Fruit fly (Drosophila melanogaster) ovary, adult (tissue): ENCODE results near the gene AIMP2.

Experiments
- CG17801 ChIP-seq: fragments of 200-800 bp; optimal IDR thresholded peaks from 2 replicates; lab custom pipeline; 2019; ENCODE audit warnings: missing biosample characterization, mild to moderate bottlenecking, missing genetic modification characterization, moderate library complexity; ENCODE audit not compliant: partially characterized antibody

The AIMP2 gene

DNA sequence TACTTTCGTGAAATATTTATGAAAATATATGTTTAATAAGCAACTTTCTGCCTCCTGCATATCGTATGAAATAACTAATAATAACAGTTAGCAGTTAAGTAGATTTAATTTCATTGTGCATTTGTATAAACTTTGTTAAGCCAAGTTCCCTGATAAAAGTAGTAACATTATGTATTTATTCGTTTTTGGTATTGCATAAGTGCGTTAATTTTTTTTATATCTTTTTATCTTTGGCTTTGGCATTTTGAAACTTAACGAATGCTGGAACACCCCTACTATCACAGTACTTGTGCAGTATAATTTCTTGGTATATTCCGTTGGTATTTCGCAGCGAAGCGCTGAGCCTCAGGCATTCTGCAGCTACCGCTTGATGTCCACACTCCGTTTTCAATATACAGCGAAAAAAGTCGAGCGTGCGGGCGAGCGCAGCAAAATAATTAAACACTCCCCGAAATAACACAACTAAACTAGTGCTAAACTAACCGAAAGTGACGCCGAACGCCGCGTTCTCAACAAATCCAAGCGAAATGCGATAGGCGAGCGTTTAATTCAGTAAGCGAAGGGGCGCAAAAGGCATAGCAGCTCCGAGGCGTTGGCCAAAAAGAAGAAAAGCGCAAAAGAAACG, 5.2 kb downstream of the AIMP2 start, which contains the start of gene RhoGAP71E:
TSS of gene RhoGAP71E (plus strand) at position 347 of the 625 bp plus-strand sequence.
- peak; percentile 69 for TF ChIP-seq CG17801 (GFP tag; lab: Kevin White, UChicago)

DNA sequence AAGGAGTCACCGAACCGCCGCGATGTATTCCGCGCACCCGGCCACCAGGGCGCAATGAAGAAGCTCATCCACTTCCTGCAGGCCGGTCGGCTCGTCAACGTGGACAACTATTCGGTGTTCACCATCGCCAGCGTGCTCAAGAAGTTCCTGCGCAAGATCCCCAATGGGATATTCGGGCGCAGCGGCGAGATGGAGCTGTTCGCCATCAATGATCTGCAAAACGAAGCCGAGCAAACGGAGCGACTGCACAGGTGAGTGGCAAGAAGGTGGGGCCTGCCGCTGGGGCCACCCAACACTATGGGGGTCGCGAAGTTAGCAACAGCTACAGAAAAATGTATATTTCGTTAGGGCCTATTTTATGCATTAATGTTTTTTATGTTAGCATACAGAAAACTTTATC, 6.3 kb downstream of the AIMP2 start:
- no peak for TF ChIP-seq CG17801 (GFP tag; lab: Kevin White, UChicago)

DNA sequence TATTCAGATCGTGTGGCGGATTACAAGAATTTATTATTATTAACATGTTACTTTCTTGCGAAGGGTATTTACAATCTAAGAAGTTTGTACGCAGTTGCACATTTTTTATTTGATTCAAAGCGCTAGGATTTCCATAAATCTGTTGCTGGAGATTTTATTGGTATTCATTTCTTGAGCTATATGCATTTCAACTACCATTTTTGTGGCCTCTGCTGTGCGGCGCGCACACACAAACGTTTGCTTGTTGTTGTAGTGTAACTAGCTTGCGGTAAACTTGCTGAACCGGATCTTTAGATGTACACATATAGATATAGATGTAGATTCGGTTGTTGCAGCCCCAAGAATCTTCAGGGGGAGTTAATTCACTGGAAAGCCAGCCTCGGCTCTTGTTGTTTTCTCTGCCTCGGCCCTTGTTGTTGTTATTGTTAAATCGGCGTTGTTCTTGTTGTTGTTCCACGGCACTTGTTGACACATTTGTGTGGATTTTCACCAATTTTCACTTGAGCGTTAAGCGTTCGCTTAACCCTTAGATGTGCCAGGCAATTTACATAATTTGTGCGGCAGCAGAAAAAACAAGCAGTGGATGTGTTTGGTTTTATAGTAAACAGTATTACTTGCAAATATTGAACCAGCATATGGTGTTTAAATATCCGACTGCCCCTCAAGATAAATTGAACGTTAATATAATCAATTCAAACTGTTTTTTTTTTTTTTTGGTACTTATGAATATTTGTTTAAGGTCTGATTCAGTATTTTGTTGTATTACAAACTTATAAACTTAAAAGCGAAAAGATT, 7.6 kb downstream of the AIMP2 start:
- TF ChIP-seq CG17801 (GFP tag; lab: Kevin White, UChicago), result no peak

DNA sequence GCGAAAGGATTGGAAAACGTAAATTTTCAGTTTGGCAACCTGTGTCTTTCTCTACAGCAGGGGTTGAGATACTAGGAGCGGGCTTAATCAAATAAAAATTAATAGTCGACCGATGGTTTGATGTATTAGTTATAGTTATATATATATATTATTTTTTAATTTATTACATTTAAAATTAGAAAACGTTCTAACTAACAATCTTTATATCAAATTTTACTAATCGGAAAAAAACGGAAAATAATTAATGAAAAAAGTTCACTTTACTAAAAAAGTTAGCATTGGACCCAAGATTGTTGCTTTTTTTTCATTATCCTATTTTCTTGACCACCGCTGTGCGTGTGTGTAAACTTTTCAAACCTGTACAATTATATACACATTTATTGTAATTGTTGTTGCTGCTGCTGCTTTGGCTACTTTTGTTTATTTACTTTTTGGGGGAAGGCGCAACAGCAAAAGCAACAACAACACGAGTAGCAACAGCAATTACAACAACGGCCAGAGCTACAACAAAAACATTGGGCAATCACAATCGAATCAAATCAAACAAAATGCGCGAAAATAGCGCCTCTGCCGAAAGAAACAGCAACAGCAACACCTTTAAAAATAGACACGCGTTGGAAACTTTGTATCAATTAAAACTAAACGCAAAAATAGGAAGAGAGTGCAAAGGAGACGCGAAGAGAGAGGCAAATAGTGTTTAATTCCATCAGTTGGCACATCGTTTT, 9.3 kb downstream of the AIMP2 start:
- no peak for TF ChIP-seq CG17801 (GFP tag; lab: Kevin White, UChicago)

DNA sequence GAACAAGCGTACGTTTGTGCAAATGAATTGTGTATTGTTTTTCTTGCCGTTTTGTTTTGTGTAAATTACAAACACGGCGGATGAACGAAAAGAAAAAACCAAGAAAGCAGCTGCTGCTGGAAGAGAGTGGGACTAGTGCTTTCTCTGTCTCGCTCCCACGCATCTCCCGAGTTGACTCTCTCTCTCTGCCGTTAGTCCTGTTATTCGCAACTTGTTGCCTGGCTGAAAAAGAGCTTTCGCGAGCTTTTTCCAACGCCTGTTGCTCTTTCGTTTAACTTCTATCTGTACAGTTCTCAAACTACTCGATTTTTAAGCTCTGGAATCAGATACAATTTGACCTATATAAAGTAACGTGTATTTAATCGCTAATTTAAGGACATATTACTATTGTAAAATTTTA, 10.0 kb downstream of the AIMP2 start:
- TF ChIP-seq CG17801 (GFP tag; lab: Kevin White, UChicago), result no peak

DNA sequence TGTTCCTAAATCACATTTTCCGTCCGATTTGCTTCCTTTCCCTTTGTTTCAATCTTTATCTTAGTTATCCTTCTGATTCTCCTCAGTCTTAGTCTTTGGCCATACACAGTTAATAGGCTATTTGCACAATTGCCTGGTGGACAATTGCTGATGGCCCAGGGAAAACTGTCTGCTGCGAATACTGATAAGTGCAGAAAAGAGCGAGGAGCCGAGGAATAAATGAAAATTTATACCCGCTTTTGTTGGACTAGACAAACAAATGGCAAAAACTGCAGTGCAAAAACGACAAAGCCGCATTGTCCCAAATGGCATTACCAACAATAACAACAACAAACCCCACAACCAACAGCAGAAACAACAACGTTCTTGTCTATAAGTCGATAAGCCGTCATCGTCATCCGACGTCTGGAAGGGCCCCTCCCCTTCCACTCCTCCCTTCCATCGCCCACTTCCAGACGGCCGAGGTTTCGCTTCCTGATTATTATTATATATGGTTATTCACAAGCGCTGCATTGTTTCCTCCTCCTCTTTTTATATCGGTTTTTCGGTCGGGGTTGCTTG, 10.7 kb downstream of the AIMP2 start:
- no peak for TF ChIP-seq CG17801 (GFP tag; lab: Kevin White, UChicago)

DNA sequence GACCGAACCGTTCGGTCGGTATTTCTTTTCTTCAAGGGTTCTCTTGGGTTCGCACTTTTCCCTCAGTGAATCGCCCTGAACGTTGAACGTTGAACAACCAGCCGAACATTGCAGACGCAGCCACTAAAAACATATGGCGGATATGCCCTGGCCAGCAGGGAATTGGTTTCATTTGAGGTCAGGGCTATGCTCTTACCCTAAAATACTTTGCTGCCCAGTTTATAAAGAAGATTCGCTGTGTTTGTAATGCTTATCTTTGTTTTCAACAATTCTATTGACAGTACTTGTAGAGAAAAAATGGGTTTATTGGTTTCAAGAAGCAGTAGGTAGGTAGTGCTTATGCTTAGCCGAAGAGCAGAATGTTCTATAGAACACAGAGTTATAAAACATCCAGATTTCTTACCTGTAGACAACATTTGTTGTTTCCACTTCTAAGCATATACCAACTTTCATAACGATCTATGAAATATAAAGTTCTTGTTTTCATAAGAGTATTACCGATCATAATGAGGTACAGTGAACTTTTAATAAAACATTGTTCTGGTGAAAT, 11.8 kb downstream of the AIMP2 start:
- TF ChIP-seq CG17801 (GFP tag; lab: Kevin White, UChicago), result no peak

DNA sequence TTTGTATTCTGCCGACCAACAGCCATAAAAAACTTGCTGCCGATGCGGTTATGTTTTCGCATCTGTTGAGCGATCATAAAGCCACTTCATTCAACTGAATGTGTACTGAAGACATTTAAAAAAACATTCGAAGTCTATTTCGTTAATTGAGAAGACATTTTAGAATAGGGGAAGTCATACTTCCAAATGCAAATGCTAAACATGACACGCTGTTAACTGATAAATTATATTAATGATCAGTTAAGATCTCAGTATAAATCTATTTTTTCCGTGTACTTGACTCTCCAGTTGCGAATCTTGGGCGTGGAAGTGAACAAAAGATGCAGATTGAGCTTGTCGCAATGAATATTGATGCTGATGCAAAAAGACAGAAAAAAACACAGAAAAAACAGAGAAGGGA, 12.5 kb downstream of the AIMP2 start:
- no peak for TF ChIP-seq CG17801 (GFP tag; lab: Kevin White, UChicago)

DNA sequence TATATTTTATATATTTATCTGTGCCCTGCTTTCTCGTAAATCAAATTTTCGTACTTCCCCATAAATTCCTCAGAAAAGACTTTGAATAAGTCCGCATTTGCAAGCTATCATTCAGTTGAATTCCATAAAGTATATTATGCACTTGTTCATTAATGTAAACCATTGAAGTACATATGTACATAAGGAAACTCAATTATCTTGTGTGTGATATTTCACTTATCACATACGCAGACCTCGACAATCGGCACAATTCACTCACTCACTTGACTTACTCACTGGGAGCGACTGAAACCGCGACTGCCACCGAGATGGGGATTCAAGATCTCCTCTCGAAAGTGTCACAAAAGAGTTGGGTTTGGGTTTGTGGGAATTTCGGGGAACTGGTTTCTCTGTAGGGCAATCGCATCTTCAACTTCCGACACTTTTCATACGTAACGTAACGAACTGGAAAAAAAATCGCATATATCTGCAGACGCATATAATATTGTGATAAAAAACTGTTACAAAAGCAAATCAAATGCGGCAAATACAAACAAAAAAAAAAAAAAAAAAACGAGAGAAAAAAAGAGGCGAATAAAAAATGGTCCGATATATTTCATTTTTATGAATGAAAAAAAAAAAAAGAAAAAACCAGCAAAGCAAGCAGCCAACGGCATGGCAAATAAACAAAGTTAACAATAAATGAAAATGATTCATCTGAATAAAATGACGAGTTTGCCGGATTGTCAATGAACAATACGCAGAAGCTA, 13.8 kb downstream of the AIMP2 start:
- TF ChIP-seq CG17801 (GFP tag; lab: Kevin White, UChicago), result no peak

DNA sequence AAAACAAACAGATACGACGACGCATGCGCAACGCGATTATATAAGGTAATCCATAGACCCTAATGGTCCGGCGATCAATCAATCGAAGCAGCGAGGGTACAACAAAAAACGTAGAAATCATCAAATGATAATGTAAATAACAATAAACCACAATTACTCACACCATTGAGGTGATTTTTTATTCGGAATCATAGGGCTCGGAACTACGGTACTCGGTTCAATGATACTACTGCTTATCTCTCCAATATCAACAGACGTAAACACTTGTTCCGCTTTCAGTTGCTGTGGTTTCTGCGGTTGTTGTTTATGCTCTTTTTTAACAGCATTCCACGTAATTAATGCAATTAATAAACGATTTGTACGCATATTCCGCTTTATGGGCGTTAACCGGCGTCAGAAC, 14.5 kb downstream of the AIMP2 start:
- TF ChIP-seq CG17801 (GFP tag; lab: Kevin White, UChicago), result no peak

DNA sequence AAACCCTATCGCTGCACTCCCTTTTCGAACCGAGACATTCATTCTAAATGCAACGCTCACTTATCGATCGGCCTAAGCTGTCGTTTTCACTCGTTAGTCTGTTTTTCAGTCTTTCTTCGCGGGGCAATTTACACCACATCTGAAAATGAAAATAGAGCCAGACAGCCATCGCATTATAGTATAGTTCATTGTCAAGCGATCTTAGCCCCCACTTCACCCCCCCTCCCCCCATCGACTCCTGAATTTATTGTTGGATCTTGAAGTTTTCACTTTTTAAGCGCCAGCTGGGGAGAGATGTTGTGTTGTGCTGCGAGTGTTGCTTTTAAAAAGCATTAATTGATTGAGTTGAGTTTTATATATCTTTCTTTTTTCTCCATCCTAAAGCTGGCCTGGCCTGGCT, 15.8 kb downstream of the AIMP2 start:
- no peak for TF ChIP-seq CG17801 (GFP tag; lab: Kevin White, UChicago)

DNA sequence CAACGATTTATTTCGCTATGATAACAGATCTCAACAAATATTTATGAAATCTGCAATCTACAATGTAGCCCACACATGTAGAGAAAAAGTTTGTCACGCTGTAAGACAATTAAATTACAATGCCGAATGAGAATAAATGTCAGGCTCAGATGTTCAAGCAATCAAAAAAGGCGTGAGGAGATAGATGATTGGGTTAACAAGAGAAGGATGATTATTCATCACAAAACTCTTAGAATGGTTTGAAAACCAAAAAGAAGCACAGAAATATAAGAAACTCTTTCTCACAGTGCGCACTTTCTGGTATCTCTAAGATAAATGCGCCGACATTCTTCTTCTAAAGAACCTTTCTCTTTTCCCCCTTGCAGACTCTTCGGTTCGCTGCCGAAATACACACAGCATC, 16.6 kb downstream of the AIMP2 start:
- TF ChIP-seq CG17801 (GFP tag; lab: Kevin White, UChicago), result no peak

DNA sequence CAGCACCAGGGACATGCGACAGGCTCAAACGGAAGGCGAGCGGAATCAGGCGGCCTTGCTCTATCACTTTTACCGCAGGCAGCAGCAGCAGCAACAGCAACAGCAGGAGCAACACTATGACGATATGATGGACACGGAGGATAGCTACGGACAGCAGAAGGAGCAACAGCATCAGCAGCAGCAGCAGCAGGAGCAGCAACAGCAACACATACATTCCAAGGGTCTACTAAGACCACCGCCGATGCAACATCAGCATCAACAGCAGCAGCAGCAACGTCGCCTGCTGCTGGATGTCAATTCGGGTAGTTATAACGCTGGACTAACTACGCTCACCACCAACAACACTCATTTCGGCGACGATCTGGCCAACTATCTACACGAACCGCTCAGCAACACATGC, 21.5 kb downstream of the AIMP2 start:
- TF ChIP-seq CG17801 (GFP tag; lab: Kevin White, UChicago), result no peak

DNA sequence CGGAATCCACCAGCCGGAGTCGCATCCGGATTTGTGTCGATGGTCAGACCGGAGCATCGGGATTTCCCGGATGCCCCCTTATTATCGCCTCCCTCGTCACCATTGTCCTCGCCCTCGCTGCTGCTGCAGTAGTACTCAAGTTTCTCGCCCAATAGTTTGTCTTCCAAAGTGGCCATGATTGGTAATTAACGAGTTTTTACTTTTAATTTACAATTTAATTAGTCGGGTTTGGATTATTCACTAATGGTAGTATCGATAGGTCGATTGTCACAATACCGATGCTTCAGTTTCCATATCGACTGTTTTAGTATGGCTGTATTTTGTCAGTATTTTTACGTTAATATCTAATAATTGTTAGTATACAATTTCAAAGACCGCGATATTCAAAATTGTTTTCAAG, 26.7 kb downstream of the AIMP2 start, which contains the start of gene CG7650:
TSS of gene CG7650 (minus strand) at position 278 of the 400 bp plus-strand sequence.
- no peak for TF ChIP-seq CG17801 (GFP tag; lab: Kevin White, UChicago)
